Worm (Caenorhabditis elegans): ENCODE data around the gene asps-1.

- no peak for TF ChIP-seq sma-9 (GFP tag; optimal IDR thresholded peaks at IDR 0.05)
- no peak for TF ChIP-seq sma-9 (tag; optimal IDR thresholded peaks at IDR 0.05)
- no peak for TF ChIP-seq blmp-1 (tag; optimal IDR thresholded peaks at IDR 0.05; ENCODE audit: insufficient read depth)
- TF ChIP-seq nhr-11 (tag; optimal IDR thresholded peaks at IDR 0.05), result no peak
- TF ChIP-seq aly-2 (tag; optimal IDR thresholded peaks at IDR 0.05), result no peak
- no peak for TF ChIP-seq snpc-4 (tag; optimal IDR thresholded peaks at IDR 0.05)
- TF ChIP-seq nhr-25 (tag; optimal IDR thresholded peaks at IDR 0.05), result no peak
Observed at ce11 chrV:10276038-10276437, 41.2 kb downstream of the asps-1 start.
